Worm (Caenorhabditis elegans) whole organism, mixed stage, embryonic: ENCODE data around the gene JC8.16.

Experiments
- blmp-1 ChIP-seq: fragments of 150-350 bp; optimal IDR thresholded peaks from 2 replicates; lab custom pipeline; 2014; ENCODE audit warnings: missing biosample characterization, missing genetic modification characterization
- ceh-39 ChIP-seq: fragments of 150-350 bp; optimal IDR thresholded peaks from 2 replicates; lab custom pipeline; 2014; ENCODE audit warnings: missing biosample characterization, missing genetic modification characterization
- elt-1 ChIP-seq: sonication (generic microtip); optimal IDR thresholded peaks from 2 replicates; lab custom pipeline; 2017; ENCODE audit warnings: missing genetic modification characterization, mild to moderate bottlenecking, missing compliant biosample characterization, antibody characterized with exemption, moderate library complexity, borderline replicate concordance; ENCODE audit not compliant: insufficient read depth
- elt-3 ChIP-seq: fragments of 150-350 bp; optimal IDR thresholded peaks from 2 replicates; lab custom pipeline; 2014; ENCODE audit warnings: missing biosample characterization, missing genetic modification characterization
- hlh-1 ChIP-seq: fragments of 150-350 bp; optimal IDR thresholded peaks from 2 replicates; lab custom pipeline; 2014; ENCODE audit warnings: missing biosample characterization, missing genetic modification reagents, missing genetic modification characterization
- lsy-2 ChIP-seq: fragments of 150-350 bp; optimal IDR thresholded peaks from 2 replicates; lab custom pipeline; 2014; ENCODE audit warnings: missing biosample characterization, missing genetic modification characterization
- mep-1 ChIP-seq: fragments of 150-350 bp; optimal IDR thresholded peaks from 2 replicates; lab custom pipeline; 2017; ENCODE audit warnings: missing biosample characterization, missing genetic modification reagents, missing genetic modification characterization, inconsistent platforms
- nhr-237 ChIP-seq: fragments of 150-350 bp; optimal IDR thresholded peaks from 2 replicates; lab custom pipeline; 2014; ENCODE audit warnings: missing biosample characterization, missing genetic modification characterization
- pha-4 ChIP-seq: fragments of 150-350 bp; optimal IDR thresholded peaks from 2 replicates; lab custom pipeline; 2018; ENCODE audit warnings: missing biosample characterization, missing genetic modification reagents, missing genetic modification characterization
- snpc-4 ChIP-seq: fragments of 150-350 bp; optimal IDR thresholded peaks from 2 replicates; lab custom pipeline; 2014; ENCODE audit warnings: missing biosample characterization, missing genetic modification characterization
- tbx-8 ChIP-seq: fragments of 200-800 bp; sonication (Bioruptor generic); optimal IDR thresholded peaks from 2 replicates; lab custom pipeline; 2018; ENCODE audit warnings: mild to moderate bottlenecking, missing genetic modification characterization, moderate library complexity, missing compliant biosample characterization
- unc-39 ChIP-seq: fragments of 150-350 bp; optimal IDR thresholded peaks from 2 replicates; lab custom pipeline; 2014; ENCODE audit warnings: missing biosample characterization, missing genetic modification characterization
- unc-62 ChIP-seq: fragments of 150-350 bp; optimal IDR thresholded peaks from 2 replicates; lab custom pipeline; 2014; ENCODE audit warnings: missing biosample characterization, missing genetic modification reagents, missing genetic modification characterization
- ztf-11 ChIP-seq: fragments of 150-350 bp; optimal IDR thresholded peaks from 2 replicates; lab custom pipeline; 2014; ENCODE audit warnings: missing biosample characterization, missing genetic modification characterization

DNA sequence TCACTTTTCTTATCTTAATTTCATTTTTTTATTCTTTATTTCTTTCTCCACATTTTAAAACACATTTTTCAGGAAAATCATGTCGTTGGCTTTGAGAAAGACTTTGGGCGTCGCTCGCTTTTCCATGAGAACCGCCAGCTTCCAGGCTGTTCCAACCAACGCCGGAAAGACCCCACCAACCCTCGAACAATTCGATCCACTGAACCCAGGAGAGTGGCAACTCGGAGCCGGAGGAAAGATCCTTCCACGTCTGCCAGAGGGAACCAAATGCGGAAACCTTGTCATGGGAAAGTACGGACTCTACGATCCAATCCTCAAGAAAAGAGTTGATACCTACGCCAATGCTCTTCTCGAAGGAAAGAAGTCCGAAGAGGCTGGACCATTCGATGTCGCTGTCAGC is 41.1 kb downstream of the JC8.16 start, which contains the start of gene kdp-1:
- TF ChIP-seq snpc-4 (tag; lab: Kevin White, UChicago), result no peak
- no peak for TF ChIP-seq hlh-1 (tag; lab: Kevin White, UChicago)
- TF ChIP-seq elt-1, result no peak
- TF ChIP-seq tbx-8 (GFP tag; lab: Kevin White, UChicago), result no peak
- no peak for TF ChIP-seq unc-62 (GFP tag; lab: Kevin White, UChicago)
- no peak for TF ChIP-seq nhr-237
- no peak for TF ChIP-seq lsy-2 (tag; lab: Kevin White, UChicago)
- no peak for TF ChIP-seq blmp-1 (tag; lab: Kevin White, UChicago)
- no peak for TF ChIP-seq ztf-11
- TF ChIP-seq ceh-39 (tag; lab: Kevin White, UChicago), result no peak
- TF ChIP-seq pha-4 (tag; lab: Kevin White, UChicago), result no peak
- no peak for TF ChIP-seq mep-1 (tag; lab: Kevin White, UChicago)
- no peak for TF ChIP-seq elt-3
- no peak for TF ChIP-seq unc-39 (tag; lab: Kevin White, UChicago)
